Worm (Caenorhabditis elegans) whole organism, early embryonic: ENCODE data around the gene F52H2.1.

Source experiments
- B0310.2 ChIP-seq: sonication (generic microtip); optimal IDR thresholded peaks from 2 replicates; lab custom pipeline; 2016; ENCODE audit warnings: mild to moderate bottlenecking, missing genetic modification characterization, missing compliant biosample characterization
- aly-1 ChIP-seq: sonication (generic microtip); optimal IDR thresholded peaks from 2 replicates; lab custom pipeline; 2016; ENCODE audit warnings: missing genetic modification characterization, missing compliant biosample characterization
- ama-1 ChIP-seq: fragments of 150-350 bp; optimal IDR thresholded peaks from 2 replicates; lab custom pipeline; 2014
- ceh-36 ChIP-seq: sonication (generic microtip); optimal IDR thresholded peaks from 2 replicates; lab custom pipeline; 2016; ENCODE audit warnings: missing genetic modification characterization, inconsistent platforms, missing compliant biosample characterization
- ets-7 ChIP-seq: sonication (generic microtip); optimal IDR thresholded peaks from 2 replicates; lab custom pipeline; 2016; ENCODE audit warnings: missing genotype, missing genetic modification characterization, missing compliant biosample characterization
- flt-1 ChIP-seq: fragments of 200-800 bp; sonication (Bioruptor generic); IDR thresholded peaks from 2 replicates; pipeline ENCODE4 v1.3.6; 2022; ENCODE audit warnings: missing genetic modification characterization, missing compliant biosample characterization
- hmbx-1 ChIP-seq: sonication (generic microtip); optimal IDR thresholded peaks from 2 replicates; lab custom pipeline; 2016; ENCODE audit warnings: mild to moderate bottlenecking, missing genetic modification characterization, missing compliant biosample characterization
- hmg-4 ChIP-seq: fragments of 200-800 bp; sonication (Bioruptor generic); optimal IDR thresholded peaks from 2 replicates; lab custom pipeline; 2018; ENCODE audit warnings: mild to moderate bottlenecking, missing genetic modification characterization, missing compliant biosample characterization
- pes-1 ChIP-seq: fragments of 200-800 bp; sonication (Bioruptor generic); IDR thresholded peaks from 2 replicates; pipeline ENCODE4 v1.3.6; 2022; ENCODE audit warnings: missing genetic modification reagents, missing genetic modification characterization, missing compliant biosample characterization
- scrt-1 ChIP-seq: fragments of 200-800 bp; sonication (Bioruptor generic); IDR thresholded peaks from 2 replicates; pipeline ENCODE4 v1.3.6; 2022; ENCODE audit warnings: missing genetic modification characterization, missing compliant biosample characterization
- sea-1 ChIP-seq: fragments of 200-800 bp; sonication (Bioruptor generic); conservative IDR thresholded peaks from 2 replicates; pipeline ENCODE4 v1.3.6; 2022; ENCODE audit warnings: missing genetic modification characterization, missing compliant biosample characterization
- tbx-11 ChIP-seq: fragments of 200-800 bp; sonication (Bioruptor generic); IDR thresholded peaks from 2 replicates; pipeline ENCODE4 v1.3.6; 2022; ENCODE audit warnings: missing genetic modification characterization, missing compliant biosample characterization
- tbx-37 ChIP-seq: fragments of 200-800 bp; sonication (Bioruptor generic); conservative IDR thresholded peaks from 2 replicates; pipeline ENCODE4 v1.3.6; 2022; ENCODE audit warnings: missing genetic modification reagents, missing genetic modification characterization, missing compliant biosample characterization
- tra-4 ChIP-seq: sonication (generic microtip); optimal IDR thresholded peaks from 2 replicates; lab custom pipeline; 2017; ENCODE audit warnings: missing genetic modification characterization, missing compliant biosample characterization

ce11 chrX:2527194-2527593 lies 45.7 kb upstream of the F52H2.1 start:
- no peak for TF ChIP-seq sea-1
- TF ChIP-seq tbx-37 (GFP tag; lab: Robert Waterston, UW): no peak
- TF ChIP-seq B0310.2 (tag; lab: Kevin White, UChicago): no peak
- TF ChIP-seq ama-1 (lab: Kevin White, UChicago): no peak
- no peak for TF ChIP-seq pes-1 (GFP tag; lab: Robert Waterston, UW)
- TF ChIP-seq flt-1: no peak
- TF ChIP-seq ceh-36: no peak
- no peak for TF ChIP-seq ets-7 (tag; lab: Kevin White, UChicago)
- no peak for TF ChIP-seq tbx-11 (GFP tag; lab: Robert Waterston, UW)
- no peak for TF ChIP-seq tra-4
- TF ChIP-seq aly-1 (tag; lab: Kevin White, UChicago): no peak
- no peak for TF ChIP-seq scrt-1
- no peak for TF ChIP-seq hmbx-1 (tag; lab: Kevin White, UChicago)
- no peak for TF ChIP-seq hmg-4 (GFP tag; lab: Kevin White, UChicago)
